Worm (Caenorhabditis elegans): ENCODE data around the gene klo-1.

- TF ChIP-seq B0310.2 (tag; optimal IDR thresholded peaks at IDR 0.05): no peak
- no peak for TF ChIP-seq ama-1 (optimal IDR thresholded peaks at IDR 0.05)
- no peak for TF ChIP-seq scrt-1 (GFP tag; IDR thresholded peaks at IDR 0.05)
- TF ChIP-seq ceh-13 (GFP tag; optimal IDR thresholded peaks at IDR 0.05): no peak
- no peak for TF ChIP-seq hmbx-1 (tag; optimal IDR thresholded peaks at IDR 0.05)
- no peak for TF ChIP-seq ceh-36 (tag; optimal IDR thresholded peaks at IDR 0.05)
- TF ChIP-seq pes-1 (GFP tag; IDR thresholded peaks at IDR 0.05): no peak
- no peak for TF ChIP-seq hmg-4 (GFP tag; optimal IDR thresholded peaks at IDR 0.05)
- TF ChIP-seq tra-4 (tag; optimal IDR thresholded peaks at IDR 0.05): no peak
- no peak for TF ChIP-seq tbx-37 (GFP tag; conservative IDR thresholded peaks at IDR 0.05)
Observed at ce11 chrIV:7753108-7753507, 5.1 kb upstream of the klo-1 start, which contains the start of gene col-14.

Data from whole organism, early embryonic.